Fruit fly (Drosophila melanogaster) whole organism, adult: ENCODE measurements around the gene CG7692.

Experiments used
- CG14711 ChIP-seq: fragments of 200-800 bp; sonication (Bioruptor generic); optimal IDR thresholded peaks from 2 replicates; lab custom pipeline; 2018; ENCODE audit warnings: missing biosample characterization, mild to moderate bottlenecking, missing genetic modification characterization, moderate library complexity
- bab1 ChIP-seq: fragments of 200-800 bp; sonication (Bioruptor generic); optimal IDR thresholded peaks from 3 replicates; lab custom pipeline; 2019; ENCODE audit warnings: missing biosample characterization, mild to moderate bottlenecking, missing genetic modification characterization, moderate library complexity
- cnc ChIP-seq, 2 experiments: fragments of >200 bp; optimal IDR thresholded peaks; 2 replicates each; lab custom pipeline; 2017
- tj ChIP-seq: fragments of 200-800 bp; sonication (Bioruptor generic); optimal IDR thresholded peaks from 3 replicates; lab custom pipeline; 2017; ENCODE audit warnings: missing biosample characterization, mild to moderate bottlenecking, missing genetic modification characterization, moderate library complexity

DNA sequence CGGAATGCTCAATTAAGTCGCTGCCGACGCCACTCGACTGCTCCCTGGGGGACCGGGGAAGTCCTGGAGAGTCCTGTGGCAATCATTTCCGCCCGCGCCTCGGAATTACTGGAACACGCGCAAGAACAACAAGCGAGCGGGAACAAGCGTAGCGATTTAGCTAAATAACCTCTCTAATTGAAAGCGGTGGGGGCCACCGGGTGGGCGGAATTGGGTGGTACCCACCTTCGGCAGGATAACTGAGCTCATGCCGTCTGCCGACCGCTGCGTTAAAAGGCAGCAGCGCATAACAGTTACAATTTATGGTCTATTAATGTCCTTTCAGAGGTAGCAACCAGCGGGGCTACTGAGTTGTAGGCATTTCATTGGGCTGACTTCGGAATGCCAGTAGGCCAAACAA is 5.2 kb upstream of the CG7692 start:
- TF ChIP-seq bab1 (no peak), tj (GFP tag; lab: Kevin White, UChicago) (no peak), cnc (optimal IDR thresholded peaks at IDR 0.05; lab: Kevin White, UChicago) (no peak), CG14711 (tag; lab: Kevin White, UChicago) (no peak)
